Worm (Caenorhabditis elegans): ENCODE data around the gene aipl-1.

The aipl-1 gene

DNA sequence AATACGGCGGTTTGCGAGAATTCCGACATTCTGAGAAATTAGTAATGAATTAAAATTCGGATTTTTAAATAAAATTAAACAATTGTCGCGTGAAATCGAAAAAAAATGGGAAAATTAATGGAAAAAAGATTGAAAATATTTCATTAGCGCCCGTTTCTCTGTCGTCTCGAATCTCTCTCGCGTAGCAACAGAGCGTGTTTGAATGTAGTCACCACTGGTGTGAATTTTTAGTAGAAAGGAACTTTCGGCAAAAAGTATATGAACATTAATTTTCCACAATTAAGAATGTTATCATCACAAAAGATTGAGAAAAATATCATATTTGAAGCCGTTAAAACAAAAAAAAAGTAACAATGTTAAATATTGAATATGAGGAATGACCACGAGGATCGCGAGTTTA lies at the start of gene aipl-1:
Gene aipl-1, minus strand, starts transcription at position 30 of the 400 bp plus-strand sequence.
- TF ChIP-seq lin-38 (GFP tag; IDR thresholded peaks at IDR 0.05) (peak; percentile 95), zag-1 (tag; optimal IDR thresholded peaks at IDR 0.05) (no peak), lin-15B (tag; optimal IDR thresholded peaks at IDR 0.05) (peak; percentile 46), daf-16 (GFP tag; optimal IDR thresholded peaks at IDR 0.05) (no peak), daf-16 (tag; optimal IDR thresholded peaks at IDR 0.05) (peak; percentile 10), lin-13 (GFP tag; optimal IDR thresholded peaks at IDR 0.05) (peak; percentile 58), snpc-1.2 (GFP tag; IDR thresholded peaks at IDR 0.05) (no peak), ceh-28 (tag; optimal IDR thresholded peaks at IDR 0.05) (no peak), lim-7 (GFP tag; IDR thresholded peaks at IDR 0.05) (no peak), Y48G9A.11 (GFP tag; IDR thresholded peaks at IDR 0.05) (no peak), F44E2.7 (GFP tag; IDR thresholded peaks at IDR 0.05) (no peak), dpl-1 (GFP tag; optimal IDR thresholded peaks at IDR 0.05) (peak; percentile 85), gei-8 (GFP tag; optimal IDR thresholded peaks at IDR 0.05) (no peak), nhr-28 (tag; optimal IDR thresholded peaks at IDR 0.05) (peak; percentile 69), hif-1 (tag; optimal IDR thresholded peaks at IDR 0.05) (peak in 1 of 2 experiments; percentile 72), nhr-77 (tag; optimal IDR thresholded peaks at IDR 0.05) (peak; percentile 79), F26F4.8 (GFP tag; conservative IDR thresholded peaks at IDR 0.05) (no peak), zfp-3 (GFP tag; conservative IDR thresholded peaks at IDR 0.05) (no peak), fkh-10 (GFP tag; optimal IDR thresholded peaks at IDR 0.05) (peak; percentile 60), cey-2 (tag; optimal IDR thresholded peaks at IDR 0.05; ENCODE audit: borderline replicate concordance, insufficient read depth) (no peak), ZK546.5 (tag; optimal IDR thresholded peaks at IDR 0.05) (no peak), fos-1 (tag; optimal IDR thresholded peaks at IDR 0.05) (no peak), mdl-1 (tag; optimal IDR thresholded peaks at IDR 0.05) (peak in 1 of 2 experiments; percentile 21), unc-130 (GFP tag; optimal IDR thresholded peaks at IDR 0.05) (peak; percentile 47), T20F7.1 (GFP tag; optimal IDR thresholded peaks at IDR 0.05) (peak; percentile 30), lin-29 (GFP tag; IDR thresholded peaks at IDR 0.05) (no peak), F49E8.2 (tag; optimal IDR thresholded peaks at IDR 0.05; ENCODE audit: borderline replicate concordance) (no peak), dve-1 (tag; optimal IDR thresholded peaks at IDR 0.05; ENCODE audit: insufficient read depth) (peak; percentile 55), R02D3.7 (tag; optimal IDR thresholded peaks at IDR 0.05) (no peak), set-16 (GFP tag; IDR thresholded peaks at IDR 0.05) (no peak), hlh-30 (tag; optimal IDR thresholded peaks at IDR 0.05; ENCODE audit: insufficient read depth) (peak; percentile 63), vab-7 (GFP tag; IDR thresholded peaks at IDR 0.05) (no peak), ceh-82 (tag; optimal IDR thresholded peaks at IDR 0.05) (no peak), mdt-29 (GFP tag; IDR thresholded peaks at IDR 0.05) (no peak), ceh-20 (GFP tag; IDR thresholded peaks at IDR 0.05) (no peak), ceh-32 (tag; optimal IDR thresholded peaks at IDR 0.05; ENCODE audit: poor library complexity) (no peak), daf-12 (tag; optimal IDR thresholded peaks at IDR 0.05) (no peak), hmg-1.1 (GFP tag; IDR thresholded peaks at IDR 0.05) (peak; percentile 43; the same call in 1 of the 2 replicates), mes-2 (tag; optimal IDR thresholded peaks at IDR 0.05; ENCODE audit: poor library complexity, severe bottlenecking) (peak; percentile 94), nhr-6 (tag; optimal IDR thresholded peaks at IDR 0.05) (peak; percentile 97), daf-8 (GFP tag; IDR thresholded peaks at IDR 0.05) (no peak), nhr-48 (tag; optimal IDR thresholded peaks at IDR 0.05) (no peak), F37D6.2 (tag; optimal IDR thresholded peaks at IDR 0.05) (no peak), daf-19 (GFP tag; conservative IDR thresholded peaks at IDR 0.05) (no peak), ztf-11 (tag; optimal IDR thresholded peaks at IDR 0.05) (no peak), arid-1 (GFP tag; conservative IDR thresholded peaks at IDR 0.05) (no peak), D1046.2 (GFP tag; IDR thresholded peaks at IDR 0.05) (no peak), lsy-2 (tag; optimal IDR thresholded peaks at IDR 0.05) (peak in 1 of 2 experiments; percentile 46), rbr-2 (tag; optimal IDR thresholded peaks at IDR 0.05) (peak; percentile 41), lin-1 (GFP tag; IDR thresholded peaks at IDR 0.05) (no peak), pqm-1 (tag; optimal IDR thresholded peaks at IDR 0.05) (no peak), zip-2 (tag; optimal IDR thresholded peaks at IDR 0.05) (no peak)

Data from whole organism, L4 larva.